Worm (Caenorhabditis elegans): ENCODE data around the gene T28D6.6.

DNA sequence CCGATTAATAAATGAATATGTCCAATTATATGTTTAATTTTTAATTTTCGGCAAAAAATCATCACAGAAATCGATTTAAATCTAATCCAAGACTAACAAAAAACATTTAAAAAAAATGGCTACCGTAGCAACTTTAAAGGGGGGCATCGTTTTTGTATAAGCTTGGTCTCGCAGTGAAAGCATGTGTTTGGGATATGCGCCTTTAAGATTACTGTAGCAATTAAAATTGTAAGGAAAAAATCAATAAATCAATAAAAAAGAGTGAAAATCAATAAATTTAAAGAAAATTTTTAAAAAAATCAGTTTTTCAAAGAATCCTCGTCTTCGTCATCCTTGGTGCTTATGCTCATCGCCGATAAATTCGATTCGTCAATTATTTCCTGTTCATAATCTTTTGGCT, 1.2 kb upstream of the T28D6.6 start:
- TF ChIP-seq tra-4 (tag; optimal IDR thresholded peaks at IDR 0.05) (no peak), ama-1 (optimal IDR thresholded peaks at IDR 0.05) (no peak), flt-1 (GFP tag; IDR thresholded peaks at IDR 0.05) (no peak), ceh-13 (GFP tag; optimal IDR thresholded peaks at IDR 0.05) (no peak), scrt-1 (GFP tag; IDR thresholded peaks at IDR 0.05) (no peak), tbx-11 (GFP tag; IDR thresholded peaks at IDR 0.05) (no peak), hmbx-1 (tag; optimal IDR thresholded peaks at IDR 0.05) (no peak), ceh-36 (tag; optimal IDR thresholded peaks at IDR 0.05) (no peak), F13C5.2 (tag; optimal IDR thresholded peaks at IDR 0.05) (no peak), tbx-37 (GFP tag; conservative IDR thresholded peaks at IDR 0.05) (no peak), B0310.2 (tag; optimal IDR thresholded peaks at IDR 0.05) (no peak), ets-7 (tag; optimal IDR thresholded peaks at IDR 0.05) (no peak), aly-1 (tag; optimal IDR thresholded peaks at IDR 0.05) (no peak)

Measured in whole organism, early embryonic.